Fruit fly (Drosophila melanogaster) S2 (cell line): ENCODE data around the gene Dad1.
A peak's percentile ranks its signal among the peaks of the same experiment; 100 is the strongest.

Experiments
- CG8478 ChIP-seq: fragments of >200 bp; optimal IDR thresholded peaks from 2 replicates; lab custom pipeline; 2018
- CTCF ChIP-seq, 2 experiments: fragments of >200 bp; optimal IDR thresholded peaks; 2 replicates each; lab custom pipeline; 2018

Dad1 gene

DNA sequence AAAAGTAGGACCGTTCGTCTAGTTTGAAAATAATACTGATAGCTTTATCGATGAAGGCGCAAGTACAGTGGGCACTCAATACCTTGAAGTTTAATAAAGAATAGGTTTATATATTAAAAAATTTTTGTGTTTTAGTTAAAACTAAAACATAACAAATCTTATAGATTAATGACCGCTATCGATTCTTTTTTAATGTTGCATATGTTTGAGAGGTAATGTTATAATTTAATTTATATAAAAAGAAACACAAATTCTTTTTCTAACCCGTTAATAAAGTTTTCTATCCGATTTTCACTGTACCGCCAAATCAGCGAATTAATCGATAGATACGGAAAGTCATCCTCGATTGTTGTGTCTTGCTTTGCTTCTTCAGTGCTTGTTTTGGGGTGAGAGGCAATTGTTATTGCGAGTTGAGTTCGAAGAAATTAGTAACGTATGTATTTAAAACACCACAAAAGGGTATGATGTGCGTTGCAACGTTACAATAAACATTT lies at the start of gene Dad1, which contains the start of gene CG13384:
Gene Dad1 (minus strand): TSS at position 30 of the 494 bp plus-strand sequence.
Gene CG13384 (plus strand): TSS at position 348 of the 494 bp plus-strand sequence.
- TF ChIP-seq CG8478 (lab: Kevin White, UChicago) (no peak), CTCF (optimal IDR thresholded peaks at IDR 0.05; lab: Kevin White, UChicago) (no peak)

DNA sequence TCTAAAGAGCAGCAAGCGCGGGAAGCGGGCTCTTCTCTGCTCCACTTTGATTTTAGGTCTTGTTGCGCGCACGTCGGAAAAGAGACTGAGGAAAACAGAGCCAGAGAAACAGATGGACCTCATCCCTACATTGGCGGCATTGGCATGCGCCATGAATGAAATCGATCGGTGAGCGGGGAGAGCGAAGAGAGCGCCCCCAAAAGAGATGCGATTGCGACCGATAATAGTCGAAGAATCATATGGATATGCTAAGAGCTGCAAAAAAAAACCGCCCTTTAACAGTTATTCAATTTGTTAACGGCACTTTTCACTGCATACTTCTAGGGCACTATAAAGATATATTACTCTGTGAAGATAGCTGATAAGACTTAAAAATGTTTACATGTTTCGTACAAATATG lies 49.6 kb upstream of the Dad1 start, which contains the start of gene grk:
Gene grk (minus strand): TSS at position 87 of the 400 bp plus-strand sequence.
- TF ChIP-seq CG8478 (lab: Kevin White, UChicago) (no peak), CTCF (optimal IDR thresholded peaks at IDR 0.05; lab: Kevin White, UChicago) (no peak)

DNA sequence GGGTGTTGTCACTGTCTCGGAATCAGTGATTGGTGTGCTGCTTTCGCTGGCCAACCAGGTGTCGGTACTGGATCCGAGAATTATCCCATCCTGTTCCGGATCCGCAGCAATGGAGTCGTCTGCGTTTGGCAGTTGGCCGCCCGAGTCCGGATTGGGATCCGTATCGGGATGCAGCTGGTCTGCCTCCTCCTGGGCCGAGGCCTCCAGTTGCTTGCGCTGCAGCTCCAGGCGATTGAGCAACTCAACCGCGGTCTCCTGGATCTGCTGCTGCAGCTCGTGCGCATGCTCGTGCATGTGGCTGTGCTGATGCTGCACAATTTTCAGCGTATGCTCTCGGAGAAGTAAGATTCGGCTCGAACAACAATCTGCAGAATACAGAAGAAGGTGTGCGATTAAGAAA lies 48.2 kb upstream of the Dad1 start:
- TF ChIP-seq CTCF (optimal IDR thresholded peaks at IDR 0.05; lab: Kevin White, UChicago) (no peak), CG8478 (lab: Kevin White, UChicago) (no peak)

DNA sequence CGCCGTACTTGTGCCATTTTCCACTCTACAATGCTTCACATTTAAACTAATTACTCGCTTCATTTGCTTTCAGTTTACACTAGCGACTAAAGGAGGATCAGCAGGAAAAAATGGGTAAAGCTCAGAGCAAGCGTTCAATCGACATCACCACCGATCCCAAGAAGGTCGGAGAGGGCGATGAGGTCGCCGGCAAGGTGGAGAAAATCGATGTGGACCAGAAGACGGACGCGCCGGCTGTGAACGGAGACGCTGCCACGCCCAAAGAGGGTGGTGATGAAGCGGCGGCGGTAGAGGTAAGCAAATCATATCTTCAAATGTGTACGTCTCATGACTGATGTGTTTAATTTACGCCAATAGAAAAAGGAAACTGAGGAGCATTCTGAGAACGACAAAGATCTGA lies 42.9 kb upstream of the Dad1 start:
- TF ChIP-seq CG8478 (lab: Kevin White, UChicago): no peak
- TF ChIP-seq CTCF (optimal IDR thresholded peaks at IDR 0.05; lab: Kevin White, UChicago): no peak

DNA sequence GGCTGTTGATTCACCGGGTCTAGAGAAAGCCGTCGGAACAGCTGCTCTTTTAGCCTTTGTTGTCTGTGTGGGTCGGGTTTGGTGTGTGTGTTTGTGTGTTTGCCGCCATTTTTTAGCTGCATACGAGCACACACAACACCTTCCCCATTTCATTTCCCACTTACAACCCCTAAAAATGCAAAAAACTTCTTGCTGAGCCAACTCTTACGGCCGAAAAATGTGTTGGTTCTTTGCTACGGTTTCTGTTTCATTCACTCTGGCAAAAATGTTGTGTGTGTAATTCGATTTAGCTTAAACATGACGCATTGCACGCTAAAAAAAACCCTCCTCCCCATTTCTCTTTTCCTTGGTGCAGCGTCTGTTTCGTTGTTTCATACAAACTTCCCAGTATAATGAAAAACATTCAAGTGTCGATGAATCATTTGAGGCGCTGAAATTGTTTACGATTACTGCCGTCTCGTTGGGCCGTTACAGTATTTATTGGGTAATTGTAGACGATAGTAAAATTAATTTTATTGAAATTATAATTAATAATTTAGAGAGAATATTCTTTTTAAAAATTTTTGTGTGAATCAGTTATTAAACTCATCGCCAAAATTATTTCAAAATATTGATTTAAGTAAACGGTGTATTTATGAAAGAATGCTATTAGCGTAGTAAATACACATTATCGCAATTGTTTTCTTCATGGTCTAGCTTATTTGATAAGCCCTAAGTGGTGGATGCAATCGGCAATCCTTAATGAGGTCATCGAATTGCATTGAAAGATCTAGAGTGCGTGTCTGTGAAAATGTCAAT lies 42.2 kb upstream of the Dad1 start:
- no peak for TF ChIP-seq CG8478 (lab: Kevin White, UChicago)
- TF ChIP-seq CTCF (optimal IDR thresholded peaks at IDR 0.05; lab: Kevin White, UChicago): no peak

DNA sequence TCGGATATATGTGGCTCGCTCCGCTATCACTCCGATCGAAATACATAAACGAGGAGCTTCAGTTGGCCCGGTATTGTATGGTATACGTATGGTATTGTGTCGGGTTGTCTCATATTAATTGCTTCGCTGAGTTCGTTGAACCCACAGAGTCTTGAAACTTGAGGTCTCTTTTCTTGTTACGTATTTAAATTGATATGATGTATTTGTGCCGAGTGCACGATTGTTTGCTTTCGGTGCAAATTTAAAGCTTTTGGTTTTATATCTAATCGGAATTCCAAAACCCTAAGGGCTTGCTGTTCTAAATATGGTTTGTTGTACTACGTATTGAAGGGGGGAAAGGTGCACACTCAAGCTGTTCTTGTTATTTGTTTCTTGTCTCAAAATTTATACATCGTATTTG lies 41.3 kb upstream of the Dad1 start:
- TF ChIP-seq CTCF (optimal IDR thresholded peaks at IDR 0.05; lab: Kevin White, UChicago) (no peak), CG8478 (lab: Kevin White, UChicago) (no peak)

DNA sequence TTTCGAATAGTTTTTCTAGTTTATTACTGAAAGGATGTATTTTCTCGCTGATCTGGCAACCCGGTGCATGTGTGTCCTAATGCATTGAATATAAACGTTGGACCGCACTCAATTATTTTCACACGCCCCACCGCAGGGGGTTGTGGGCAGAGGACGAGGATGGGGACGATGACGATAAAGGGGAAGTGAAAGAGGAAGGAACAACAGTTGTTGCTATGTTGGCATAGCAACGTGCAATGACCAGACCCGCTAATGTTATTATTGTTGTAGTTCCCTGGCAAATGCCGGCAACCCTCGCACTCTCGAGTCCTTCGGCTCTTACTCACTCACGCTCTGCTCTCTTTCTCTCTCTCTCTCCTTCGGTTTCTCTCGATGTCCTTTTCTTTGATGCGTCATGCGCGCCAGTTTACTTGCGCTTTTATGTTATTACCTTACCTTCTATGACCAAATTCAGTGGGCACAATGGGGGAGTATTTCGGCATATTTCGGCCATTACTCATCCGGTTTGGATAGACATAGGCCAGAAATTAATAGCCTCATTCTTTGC lies 40.8 kb upstream of the Dad1 start:
- TF ChIP-seq CG8478 (lab: Kevin White, UChicago) (no peak), CTCF (optimal IDR thresholded peaks at IDR 0.05; lab: Kevin White, UChicago) (no peak)

DNA sequence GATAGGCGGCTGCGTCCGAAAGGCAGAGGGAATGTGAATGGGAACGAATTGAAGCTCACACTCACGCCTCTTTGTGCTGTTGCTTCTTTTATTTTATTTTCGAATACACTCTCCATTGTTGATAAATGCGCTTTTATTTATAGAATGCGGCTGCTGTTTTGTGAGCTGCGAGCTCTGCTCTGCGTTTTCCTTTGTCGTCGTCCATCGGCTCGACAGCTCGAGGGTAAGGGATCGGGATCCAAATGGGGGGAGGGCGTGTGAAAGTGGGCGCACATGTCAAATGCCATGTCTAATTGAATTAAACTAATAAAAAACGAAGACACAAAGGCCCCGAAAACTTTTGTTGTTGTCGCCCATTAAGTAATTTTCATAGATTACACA lies 40.1 kb upstream of the Dad1 start:
- TF ChIP-seq CTCF (optimal IDR thresholded peaks at IDR 0.05; lab: Kevin White, UChicago) (no peak), CG8478 (lab: Kevin White, UChicago) (no peak)

DNA sequence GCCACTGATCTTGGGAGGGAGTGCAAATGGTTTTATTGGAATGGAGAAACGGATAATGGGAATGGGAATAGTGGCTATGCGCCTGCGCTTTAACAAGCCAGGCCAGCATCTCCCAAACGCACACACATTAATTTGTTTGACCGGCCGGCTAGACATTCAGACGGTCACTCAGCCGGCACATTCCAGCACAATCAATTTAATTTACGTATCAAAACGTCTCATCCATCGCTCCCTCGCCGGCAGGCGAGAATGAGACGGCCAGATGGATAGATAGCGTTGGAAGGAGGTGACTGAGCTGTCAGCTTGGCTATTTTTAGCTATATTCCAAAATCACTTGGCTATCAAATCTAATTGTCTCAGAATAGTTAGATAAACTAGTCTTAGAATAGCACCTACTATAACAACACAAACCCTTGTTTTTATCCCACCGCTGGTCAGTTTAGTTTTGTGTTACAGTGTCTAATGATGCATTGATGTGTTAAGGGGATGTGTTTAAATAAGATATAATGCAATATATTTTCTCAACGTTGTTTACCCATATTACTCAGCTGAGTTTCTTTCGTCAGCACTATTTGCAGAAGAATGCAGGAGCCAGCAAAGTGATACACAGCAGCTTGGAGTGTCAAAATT lies 39.6 kb upstream of the Dad1 start:
- TF ChIP-seq CG8478 (lab: Kevin White, UChicago) (no peak), CTCF (optimal IDR thresholded peaks at IDR 0.05; lab: Kevin White, UChicago) (no peak)

DNA sequence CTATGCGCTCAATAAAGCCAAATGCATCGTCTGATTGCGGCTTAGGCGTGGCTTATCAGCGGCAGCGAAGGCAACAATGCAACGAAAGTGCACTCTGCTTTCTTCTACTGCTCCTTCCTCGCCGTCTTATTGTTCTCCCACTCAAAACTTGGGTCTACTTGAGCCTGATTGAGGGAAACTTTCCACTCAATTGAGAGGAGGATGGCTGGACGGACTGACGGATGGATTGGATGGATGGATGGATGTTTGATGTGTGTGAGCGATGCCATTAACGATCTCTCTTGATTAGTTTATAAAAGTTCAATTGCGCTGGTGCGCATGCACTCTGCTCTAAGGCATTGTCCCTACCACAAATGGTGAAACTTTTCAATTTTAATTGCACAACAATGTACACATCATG lies 39.1 kb upstream of the Dad1 start:
- TF ChIP-seq CTCF (optimal IDR thresholded peaks at IDR 0.05; lab: Kevin White, UChicago): no peak

DNA sequence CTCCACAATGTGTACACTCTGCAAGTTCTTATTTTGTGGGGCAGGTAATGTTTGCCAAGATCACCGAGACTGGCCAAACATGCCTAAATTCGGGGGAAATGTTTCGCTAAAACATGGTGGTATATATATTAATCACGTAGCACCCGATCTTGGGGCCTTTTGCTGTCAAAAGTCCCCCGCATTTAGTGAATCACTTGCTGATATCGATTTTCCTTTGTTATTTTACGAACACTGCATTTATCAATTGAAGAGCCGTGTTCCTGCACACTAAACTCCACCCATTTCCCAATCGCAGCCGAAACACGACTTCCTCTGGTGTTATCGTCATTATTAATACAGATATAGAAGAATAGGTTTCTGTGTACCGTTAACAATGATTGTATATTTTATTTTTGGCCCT lies 37.8 kb upstream of the Dad1 start:
- TF ChIP-seq CTCF (optimal IDR thresholded peaks at IDR 0.05; lab: Kevin White, UChicago) (no peak), CG8478 (lab: Kevin White, UChicago) (no peak)

DNA sequence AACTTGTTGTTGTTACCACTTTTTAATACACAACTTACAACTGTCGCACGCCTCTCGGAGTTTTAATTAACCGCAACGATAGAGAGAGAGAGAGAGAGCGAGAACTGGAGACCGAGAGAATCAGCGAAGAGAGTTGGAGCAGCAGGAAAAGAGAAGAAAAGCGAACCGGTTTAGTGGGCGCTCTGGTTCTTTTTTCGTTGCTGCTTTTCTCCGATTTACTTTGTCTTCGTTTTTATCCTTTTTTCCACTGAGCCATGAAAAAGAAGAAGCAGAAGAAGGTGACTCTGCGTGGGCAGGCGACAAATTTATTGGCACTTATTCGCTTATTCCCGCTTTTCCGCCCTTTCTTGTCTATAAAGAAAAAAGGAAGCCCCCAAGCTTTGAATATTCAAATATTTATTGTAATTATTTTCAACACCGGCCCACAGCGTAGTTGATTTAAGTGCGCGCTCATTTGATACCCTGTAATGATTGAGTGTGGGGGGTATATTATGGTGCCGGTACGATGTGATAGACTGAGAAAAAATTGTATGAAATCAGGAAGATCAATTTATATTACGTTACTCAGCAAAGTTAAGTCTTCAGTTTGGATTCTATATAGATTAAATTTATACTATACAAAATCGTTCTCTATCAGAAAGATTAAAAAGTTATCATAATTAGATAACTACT lies 36.5 kb upstream of the Dad1 start:
- TF ChIP-seq CTCF (optimal IDR thresholded peaks at IDR 0.05; lab: Kevin White, UChicago) (no peak), CG8478 (lab: Kevin White, UChicago) (no peak)

DNA sequence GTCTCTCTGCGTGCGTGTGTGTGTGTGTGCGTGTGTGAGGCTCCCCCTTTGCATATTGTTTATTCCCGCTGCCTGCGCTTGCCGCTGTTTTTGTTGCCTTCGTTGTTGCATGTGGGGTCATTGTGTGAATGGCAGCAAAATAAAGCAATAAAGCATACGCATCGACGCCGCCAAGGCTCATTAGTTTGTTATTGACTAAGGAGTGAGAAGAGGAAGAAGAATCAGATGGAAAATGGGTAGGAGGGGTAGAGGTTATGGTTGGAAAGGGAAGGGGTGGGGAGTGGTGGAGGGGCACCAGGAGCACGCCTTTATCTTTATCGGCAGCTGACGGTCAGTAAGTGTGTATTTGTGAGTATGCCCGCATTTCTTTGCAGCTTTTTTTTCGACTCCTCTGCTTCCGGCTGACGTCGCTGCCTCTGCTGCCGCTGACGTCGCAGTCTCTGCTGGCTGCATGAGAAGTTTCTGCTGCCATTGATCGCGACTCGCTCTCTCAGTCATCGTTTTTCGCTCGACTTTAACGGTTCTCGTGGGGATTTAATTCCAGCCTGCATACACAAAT lies 35.5 kb upstream of the Dad1 start:
- no peak for TF ChIP-seq CG8478 (lab: Kevin White, UChicago)
- no peak for TF ChIP-seq CTCF (optimal IDR thresholded peaks at IDR 0.05; lab: Kevin White, UChicago)

DNA sequence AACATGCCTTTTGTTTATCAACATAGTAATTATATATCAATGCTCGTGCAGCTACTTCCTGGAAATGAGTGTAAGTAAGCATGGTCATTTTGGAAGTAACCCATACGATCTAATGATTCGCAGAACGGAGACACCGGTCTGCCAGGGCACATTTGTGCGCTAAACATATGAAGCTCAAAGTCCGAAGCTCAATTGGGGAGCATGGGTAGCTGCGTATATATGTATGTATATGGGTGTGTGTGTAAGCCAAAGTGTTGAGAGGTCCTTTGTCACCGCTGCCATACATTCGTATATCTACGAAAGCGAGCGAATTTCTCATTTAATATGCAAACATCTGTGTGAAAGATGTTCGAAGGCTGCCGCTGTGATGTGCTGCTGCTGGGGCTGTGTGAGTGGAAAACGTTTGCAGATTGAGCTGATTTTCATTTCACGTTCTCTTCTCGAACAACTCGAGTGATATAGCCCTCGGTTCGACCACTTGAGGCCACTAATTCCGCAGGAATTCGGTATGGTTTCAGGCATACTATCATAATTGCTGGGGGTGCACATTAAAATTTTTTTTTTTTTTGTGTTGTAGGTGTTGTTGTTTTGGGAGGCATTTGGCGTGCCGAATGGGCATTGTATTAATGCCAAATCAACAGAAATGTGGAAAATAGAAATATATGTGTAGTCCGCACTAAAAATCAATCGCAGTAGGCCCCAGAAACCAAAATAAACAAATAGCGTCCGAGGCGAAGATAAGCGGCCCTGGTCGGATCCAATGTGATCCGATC lies 34.4 kb upstream of the Dad1 start:
- TF ChIP-seq CTCF (optimal IDR thresholded peaks at IDR 0.05; lab: Kevin White, UChicago): no peak
- peak; percentile 23 for TF ChIP-seq CG8478 (lab: Kevin White, UChicago)
